Worm (Caenorhabditis elegans) whole organism, mixed stage, embryonic: Measurements from ENCODE around the gene molo-1.

ENCODE experiments used
- ceh-39 ChIP-seq: fragments of 150-350 bp; optimal IDR thresholded peaks from 2 replicates; lab custom pipeline; 2014; ENCODE audit warnings: missing biosample characterization, missing genetic modification characterization
- elt-3 ChIP-seq: fragments of 150-350 bp; optimal IDR thresholded peaks from 2 replicates; lab custom pipeline; 2014; ENCODE audit warnings: missing biosample characterization, missing genetic modification characterization
- mab-5 ChIP-seq: fragments of 150-350 bp; optimal IDR thresholded peaks from 2 replicates; lab custom pipeline; 2014; ENCODE audit warnings: missing biosample characterization, missing genetic modification characterization
- mep-1 ChIP-seq: fragments of 150-350 bp; optimal IDR thresholded peaks from 2 replicates; lab custom pipeline; 2017; ENCODE audit warnings: missing biosample characterization, missing genetic modification reagents, missing genetic modification characterization, inconsistent platforms
- pha-4 ChIP-seq: fragments of 150-350 bp; optimal IDR thresholded peaks from 2 replicates; lab custom pipeline; 2018; ENCODE audit warnings: missing biosample characterization, missing genetic modification reagents, missing genetic modification characterization
- snpc-4 ChIP-seq: fragments of 150-350 bp; optimal IDR thresholded peaks from 2 replicates; lab custom pipeline; 2014; ENCODE audit warnings: missing biosample characterization, missing genetic modification characterization
- sptf-1 ChIP-seq: sonication (generic microtip); optimal IDR thresholded peaks from 2 replicates; lab custom pipeline; 2017; ENCODE audit warnings: mild to moderate bottlenecking, missing genetic modification characterization, moderate library complexity, missing compliant biosample characterization
- unc-62 ChIP-seq: fragments of 150-350 bp; optimal IDR thresholded peaks from 2 replicates; lab custom pipeline; 2014; ENCODE audit warnings: missing biosample characterization, missing genetic modification reagents, missing genetic modification characterization
- ztf-11 ChIP-seq: fragments of 150-350 bp; optimal IDR thresholded peaks from 2 replicates; lab custom pipeline; 2014; ENCODE audit warnings: missing biosample characterization, missing genetic modification characterization

ce11 chrIII:5525973-5526372 is 47.8 kb upstream of the molo-1 start, which contains the start of gene dex-1:
- TF ChIP-seq mab-5 (tag; lab: Kevin White, UChicago) (no peak), snpc-4 (tag; lab: Kevin White, UChicago) (no peak), unc-62 (GFP tag; lab: Kevin White, UChicago) (no peak), ztf-11 (tag; lab: Kevin White, UChicago) (no peak), mep-1 (tag; lab: Kevin White, UChicago) (no peak), ceh-39 (tag; lab: Kevin White, UChicago) (no peak), sptf-1 (no peak), elt-3 (tag; lab: Kevin White, UChicago) (no peak), pha-4 (tag; lab: Kevin White, UChicago) (no peak)
